Worm (Caenorhabditis elegans) whole organism, young adult: ENCODE data around the gene H12I13.6.

Experiments
- F49E8.2 ChIP-seq: sonication (generic microtip); optimal IDR thresholded peaks from 3 replicates; lab custom pipeline; 2017; ENCODE audit warnings: missing genetic modification characterization, mild to moderate bottlenecking, missing compliant biosample characterization, antibody characterized with exemption, moderate library complexity; ENCODE audit not compliant: insufficient read depth
- F55B11.4 ChIP-seq: sonication (generic microtip); optimal IDR thresholded peaks from 2 replicates; lab custom pipeline; 2016; ENCODE audit warnings: missing compliant biosample characterization, missing genetic modification characterization, borderline replicate concordance; ENCODE audit not compliant: insufficient read depth
- F57A8.1 ChIP-seq: fragments of 200-800 bp; sonication (Bioruptor generic); optimal IDR thresholded peaks from 2 replicates; lab custom pipeline; 2018; ENCODE audit warnings: mild to moderate bottlenecking, missing genetic modification characterization, moderate library complexity, missing compliant biosample characterization
- F57C9.4 ChIP-seq: sonication (generic microtip); optimal IDR thresholded peaks from 2 replicates; lab custom pipeline; 2017; ENCODE audit warnings: mild to moderate bottlenecking, missing genetic modification characterization, missing compliant biosample characterization
- T26A5.8 ChIP-seq: sonication (generic microtip); optimal IDR thresholded peaks from 2 replicates; lab custom pipeline; 2016; ENCODE audit warnings: missing genetic modification characterization, missing compliant biosample characterization
- Y53F4B.3 ChIP-seq: fragments of 200-800 bp; sonication (Bioruptor generic); IDR thresholded peaks from 2 replicates; pipeline ENCODE4 v1.3.6; 2022; ENCODE audit warnings: missing genetic modification reagents, missing genetic modification characterization, missing compliant biosample characterization
- Y56A3A.18 ChIP-seq: fragments of 200-800 bp; sonication (Bioruptor generic); IDR thresholded peaks from 2 replicates; pipeline ENCODE4 v1.3.6; 2022; ENCODE audit warnings: missing genetic modification reagents, missing genetic modification characterization, missing compliant biosample characterization
- Y79H2A.3 ChIP-seq: fragments of 200-800 bp; sonication (Bioruptor generic); conservative IDR thresholded peaks from 2 replicates; pipeline ENCODE4 v1.3.6; 2022; ENCODE audit warnings: missing genetic modification reagents, missing genetic modification characterization, missing compliant biosample characterization
- ZK185.1 ChIP-seq: sonication (generic microtip); optimal IDR thresholded peaks from 2 replicates; lab custom pipeline; 2016; ENCODE audit warnings: mild to moderate bottlenecking, missing genetic modification characterization, missing compliant biosample characterization; ENCODE audit not compliant: poor library complexity, severe bottlenecking
- attf-5 ChIP-seq: fragments of 200-800 bp; sonication (Bioruptor generic); optimal IDR thresholded peaks from 2 replicates; lab custom pipeline; 2018; ENCODE audit warnings: mild to moderate bottlenecking, missing genetic modification characterization, missing compliant biosample characterization
- ceh-100 ChIP-seq: fragments of 200-800 bp; sonication (Bioruptor generic); IDR thresholded peaks from 2 replicates; pipeline ENCODE4 v1.3.6; 2022; ENCODE audit warnings: missing genetic modification reagents, missing genetic modification characterization, missing compliant biosample characterization
- ceh-27 ChIP-seq: fragments of 200-800 bp; sonication (Bioruptor generic); optimal IDR thresholded peaks from 2 replicates; lab custom pipeline; 2018; ENCODE audit warnings: mild to moderate bottlenecking, missing genetic modification characterization, moderate library complexity, missing compliant biosample characterization
- ceh-91 ChIP-seq: fragments of 200-800 bp; sonication (Bioruptor generic); IDR thresholded peaks from 2 replicates; pipeline ENCODE4 v1.3.6; 2022; ENCODE audit warnings: missing genetic modification reagents, missing genetic modification characterization, missing compliant biosample characterization
- dpff-1 ChIP-seq: sonication (generic microtip); optimal IDR thresholded peaks from 2 replicates; lab custom pipeline; 2017; ENCODE audit warnings: mild to moderate bottlenecking, missing genetic modification characterization, missing compliant biosample characterization
- egl-44 ChIP-seq: fragments of 200-800 bp; sonication (Bioruptor generic); IDR thresholded peaks from 2 replicates; pipeline ENCODE4 v1.3.6; 2022; ENCODE audit warnings: missing genetic modification reagents, missing genetic modification characterization, missing compliant biosample characterization
- ekl-4 ChIP-seq: fragments of 200-800 bp; sonication (Bioruptor generic); IDR thresholded peaks from 2 replicates; pipeline ENCODE4 v1.3.6; 2022; ENCODE audit warnings: missing genetic modification reagents, missing genetic modification characterization, missing compliant biosample characterization
- hlh-26 ChIP-seq: fragments of 200-800 bp; sonication (Bioruptor generic); conservative IDR thresholded peaks from 2 replicates; pipeline ENCODE4 v1.3.6; 2022; ENCODE audit warnings: missing genetic modification reagents, missing genetic modification characterization, missing compliant biosample characterization
- hmg-1.2 ChIP-seq: fragments of 200-800 bp; sonication (Bioruptor generic); IDR thresholded peaks from 2 replicates; pipeline ENCODE4 v1.3.6; 2022; ENCODE audit warnings: missing genetic modification reagents, missing genetic modification characterization, missing compliant biosample characterization
- hmg-20 ChIP-seq: fragments of 200-800 bp; sonication (Bioruptor generic); IDR thresholded peaks from 2 replicates; pipeline ENCODE4 v1.3.6; 2022; ENCODE audit warnings: missing genetic modification reagents, missing genetic modification characterization, missing compliant biosample characterization
- lsl-1 ChIP-seq: fragments of 200-800 bp; sonication (Bioruptor generic); optimal IDR thresholded peaks from 2 replicates; lab custom pipeline; 2018; ENCODE audit warnings: mild to moderate bottlenecking, missing genetic modification characterization, moderate library complexity, missing compliant biosample characterization
- lsy-27 ChIP-seq: sonication (generic microtip); optimal IDR thresholded peaks from 2 replicates; lab custom pipeline; 2017; ENCODE audit warnings: missing genetic modification characterization, mild to moderate bottlenecking, missing compliant biosample characterization, antibody characterized with exemption, missing genotype, borderline replicate concordance; ENCODE audit not compliant: insufficient read depth
- madf-3 ChIP-seq: fragments of 200-800 bp; sonication (Bioruptor generic); IDR thresholded peaks from 2 replicates; pipeline ENCODE4 v1.3.6; 2022; ENCODE audit warnings: missing genetic modification reagents, missing genetic modification characterization, missing compliant biosample characterization
- madf-8 ChIP-seq: fragments of 200-800 bp; sonication (Bioruptor generic); conservative IDR thresholded peaks from 2 replicates; pipeline ENCODE4 v1.3.6; 2022; ENCODE audit warnings: missing genetic modification reagents, missing genetic modification characterization, missing compliant biosample characterization
- mel-28 ChIP-seq: sonication (generic microtip); optimal IDR thresholded peaks from 2 replicates; lab custom pipeline; 2016; ENCODE audit warnings: borderline replicate concordance, mild to moderate bottlenecking, missing genetic modification characterization, missing compliant biosample characterization
- mxl-1 ChIP-seq: sonication (generic microtip); optimal IDR thresholded peaks from 2 replicates; lab custom pipeline; 2016; ENCODE audit warnings: missing genetic modification characterization, missing compliant biosample characterization
- nfyb-1 ChIP-seq: fragments of 200-800 bp; sonication (Bioruptor generic); IDR thresholded peaks from 2 replicates; pipeline ENCODE4 v1.3.6; 2022; ENCODE audit warnings: missing genetic modification reagents, missing genetic modification characterization, missing compliant biosample characterization
- nhr-27 ChIP-seq: fragments of 200-800 bp; sonication (Bioruptor generic); optimal IDR thresholded peaks from 2 replicates; lab custom pipeline; 2018; ENCODE audit warnings: mild to moderate bottlenecking, missing genetic modification characterization, moderate library complexity, missing compliant biosample characterization
- nhr-80 ChIP-seq: sonication (generic microtip); optimal IDR thresholded peaks from 2 replicates; lab custom pipeline; 2016; ENCODE audit warnings: missing genetic modification characterization, missing compliant biosample characterization
- rcor-1 ChIP-seq: fragments of 200-800 bp; sonication (Bioruptor generic); IDR thresholded peaks from 2 replicates; pipeline ENCODE4 v1.3.6; 2022; ENCODE audit warnings: missing genetic modification reagents, missing genetic modification characterization, missing compliant biosample characterization
- rec-8 ChIP-seq, 2 experiments: sonication (generic microtip); optimal IDR thresholded peaks; 2 replicates each; lab custom pipeline; 2016; ENCODE audit warnings: mild to moderate bottlenecking in 2 of 2, missing genetic modification characterization in 2 of 2, missing genetic modification reagents in 2 of 2, missing genotype in 2 of 2, missing biosample characterization in 1 of 2, missing compliant biosample characterization in 1 of 2, moderate library complexity in 1 of 2
- sdz-38 ChIP-seq: sonication (generic microtip); optimal IDR thresholded peaks from 2 replicates; lab custom pipeline; 2016; ENCODE audit warnings: missing genotype, missing genetic modification characterization, missing compliant biosample characterization
- snpc-3.4 ChIP-seq: sonication (generic microtip); optimal IDR thresholded peaks from 2 replicates; lab custom pipeline; 2017; ENCODE audit warnings: missing genetic modification characterization, mild to moderate bottlenecking, missing compliant biosample characterization, antibody characterized with exemption, moderate library complexity, missing genotype, missing genetic modification reagents
- snpc-4 ChIP-seq, 5 experiments: fragments of 150-350 bp in 1 of 5; sonication (generic microtip) in 4 of 5; optimal IDR thresholded peaks; 2 replicates each; lab custom pipeline; 2014 to 2018; ENCODE audit warnings: missing genetic modification characterization in 5 of 5, missing biosample characterization in 3 of 5, antibody characterized with exemption in 2 of 5, mild to moderate bottlenecking in 2 of 5, missing compliant biosample characterization in 2 of 5, missing genotype in 2 of 5, moderate library complexity in 2 of 5, missing genetic modification reagents in 1 of 5
- somi-1 ChIP-seq: fragments of 200-800 bp; sonication (Bioruptor generic); optimal IDR thresholded peaks from 2 replicates; lab custom pipeline; 2018; ENCODE audit warnings: mild to moderate bottlenecking, missing genetic modification characterization, missing compliant biosample characterization
- unc-130 ChIP-seq: sonication (generic microtip); optimal IDR thresholded peaks from 2 replicates; lab custom pipeline; 2016; ENCODE audit warnings: missing genetic modification reagents, missing genetic modification characterization, missing compliant biosample characterization
- unc-62 ChIP-seq: fragments of 150-350 bp; optimal IDR thresholded peaks from 2 replicates; lab custom pipeline; 2014; ENCODE audit warnings: missing biosample characterization, missing genetic modification reagents, missing genetic modification characterization
- zim-3 ChIP-seq: sonication (generic microtip); optimal IDR thresholded peaks from 2 replicates; lab custom pipeline; 2017; ENCODE audit warnings: mild to moderate bottlenecking, missing genetic modification characterization, moderate library complexity, missing compliant biosample characterization
- ztf-18 ChIP-seq: sonication (generic microtip); optimal IDR thresholded peaks from 2 replicates; lab custom pipeline; 2016; ENCODE audit warnings: missing genotype, mild to moderate bottlenecking, missing genetic modification characterization, missing compliant biosample characterization
- ztf-26 ChIP-seq: sonication (generic microtip); optimal IDR thresholded peaks from 2 replicates; lab custom pipeline; 2017; ENCODE audit warnings: missing genetic modification characterization, missing compliant biosample characterization

Gene H12I13.6

ce11 chrII:6077604-6078003, at the start of gene H12I13.6:
TSS of gene H12I13.6 (plus strand) at chrII:6077904.
- no peak for TF ChIP-seq rcor-1 (GFP tag; lab: Robert Waterston, UW)
- no peak for TF ChIP-seq nfyb-1
- no peak for TF ChIP-seq hmg-1.2 (GFP tag; lab: Robert Waterston, UW)
- no peak for TF ChIP-seq zim-3 (tag; lab: Kevin White, UChicago)
- no peak for TF ChIP-seq somi-1
- TF ChIP-seq mel-28 (tag; lab: Kevin White, UChicago) = no peak
- TF ChIP-seq madf-3 (GFP tag; lab: Robert Waterston, UW) = no peak
- TF ChIP-seq ZK185.1 = no peak
- TF ChIP-seq ceh-91 (GFP tag; lab: Robert Waterston, UW) = no peak
- TF ChIP-seq mxl-1 = no peak
- no peak for TF ChIP-seq ceh-100 (GFP tag; lab: Robert Waterston, UW)
- TF ChIP-seq F57A8.1 (GFP tag; lab: Kevin White, UChicago) = no peak
- TF ChIP-seq lsl-1 = no peak
- no peak for TF ChIP-seq F55B11.4 (tag; lab: Kevin White, UChicago)
- TF ChIP-seq hlh-26 = no peak
- no peak for TF ChIP-seq egl-44
- TF ChIP-seq unc-130 (GFP tag; lab: Kevin White, UChicago) = no peak
- TF ChIP-seq Y53F4B.3 (GFP tag; lab: Robert Waterston, UW) = no peak
- TF ChIP-seq, all 124 proteins: peak for 0

- TF ChIP-seq lsy-27 (tag; lab: Kevin White, UChicago) (no peak), rec-8 (tag; optimal IDR thresholded peaks at IDR 0.05; lab: Kevin White, UChicago) (no peak), sdz-38 (tag; lab: Kevin White, UChicago) (no peak), attf-5 (GFP tag; lab: Kevin White, UChicago) (no peak), F57A8.1 (GFP tag; lab: Kevin White, UChicago) (no peak), hmg-20 (GFP tag; lab: Robert Waterston, UW) (no peak), Y79H2A.3 (GFP tag; lab: Robert Waterston, UW) (no peak)
Observed at ce11 chrII:6028594-6029141, 49.0 kb upstream of the H12I13.6 start.

- no peak for TF ChIP-seq dpff-1 (tag; lab: Kevin White, UChicago)
- TF ChIP-seq ceh-27 (GFP tag; lab: Kevin White, UChicago) = no peak
- TF ChIP-seq ztf-18 (tag; lab: Kevin White, UChicago) = no peak
- TF ChIP-seq F57C9.4 (tag; lab: Kevin White, UChicago) = no peak
- no peak for TF ChIP-seq nhr-80 (tag; lab: Kevin White, UChicago)
- no peak for TF ChIP-seq ztf-26 (tag; lab: Kevin White, UChicago)
- TF ChIP-seq ZK185.1 = no peak
- no peak for TF ChIP-seq Y56A3A.18
- TF ChIP-seq madf-8 = no peak
- no peak for TF ChIP-seq snpc-4 (GFP tag; optimal IDR thresholded peaks at IDR 0.05; lab: Kevin White, UChicago)
- TF ChIP-seq snpc-4 (tag; optimal IDR thresholded peaks at IDR 0.05; lab: Kevin White, UChicago) = no peak
- TF ChIP-seq unc-62 (GFP tag; lab: Kevin White, UChicago) = no peak
- TF ChIP-seq T26A5.8 (tag; lab: Kevin White, UChicago) = no peak
- no peak for TF ChIP-seq nfyb-1
- TF ChIP-seq hmg-20 (GFP tag; lab: Robert Waterston, UW) = no peak
- no peak for TF ChIP-seq nhr-27 (tag; lab: Kevin White, UChicago)
- TF ChIP-seq ekl-4 (GFP tag; lab: Robert Waterston, UW) = no peak
- no peak for TF ChIP-seq snpc-3.4
- TF ChIP-seq F49E8.2 (tag; lab: Kevin White, UChicago) = no peak
- no peak for TF ChIP-seq sdz-38 (tag; lab: Kevin White, UChicago)
- TF ChIP-seq, all 124 proteins: peak for 0
Observed at ce11 chrII:6031106-6031505, 46.6 kb upstream of the H12I13.6 start, which contains the start of gene frpr-16. TSS of gene frpr-16 (minus strand) at chrII:6031206.
